Fruit fly (Drosophila melanogaster) whole organism, embryonic: ENCODE measurements around the gene Cbp20.
A peak's percentile ranks its signal among the peaks of the same experiment; 100 is the strongest.

Source experiments
- CG10366 ChIP-seq: fragments of 200-800 bp; sonication (Bioruptor generic); IDR thresholded peaks from 2 replicates; pipeline ENCODE4 v1.3.6; 2022; ENCODE audit warnings: missing biosample characterization, missing genetic modification characterization
- CG11560 ChIP-seq: fragments of 200-800 bp; sonication (Bioruptor generic); IDR thresholded peaks from 3 replicates; pipeline ENCODE4 v1.3.6; 2022; ENCODE audit warnings: missing biosample characterization, missing genetic modification characterization
- CG13894 ChIP-seq: fragments of 200-800 bp; sonication (Bioruptor generic); optimal IDR thresholded peaks from 3 replicates; lab custom pipeline; 2018; ENCODE audit warnings: missing biosample characterization, mild to moderate bottlenecking, missing genetic modification characterization, moderate library complexity
- CG14667 ChIP-seq: fragments of 200-800 bp; sonication (Bioruptor generic); IDR thresholded peaks from 2 replicates; pipeline ENCODE4 v1.3.6; 2022; ENCODE audit warnings: missing biosample characterization, missing genetic modification characterization
- CG18262 ChIP-seq: fragments of 200-800 bp; optimal IDR thresholded peaks from 3 replicates; lab custom pipeline; 2019; ENCODE audit warnings: missing biosample characterization, mild to moderate bottlenecking, missing genetic modification characterization, moderate library complexity
- CG2678 ChIP-seq: fragments of 200-800 bp; sonication (Bioruptor generic); optimal IDR thresholded peaks from 3 replicates; lab custom pipeline; 2019; ENCODE audit warnings: missing biosample characterization, mild to moderate bottlenecking, missing genetic modification characterization, moderate library complexity
- CG32767 ChIP-seq: fragments of 200-800 bp; sonication (Bioruptor generic); IDR thresholded peaks from 2 replicates; pipeline ENCODE4 v1.3.6; 2022; ENCODE audit warnings: missing biosample characterization, missing genetic modification characterization
- CG3281 ChIP-seq: fragments of 200-800 bp; sonication (Bioruptor generic); optimal IDR thresholded peaks from 3 replicates; lab custom pipeline; 2017; ENCODE audit warnings: missing biosample characterization, mild to moderate bottlenecking, missing genetic modification characterization
- CG34422 ChIP-seq: fragments of 200-800 bp; sonication (Bioruptor generic); IDR thresholded peaks from 3 replicates; pipeline ENCODE4 v1.3.6; 2022; ENCODE audit warnings: missing biosample characterization, missing genetic modification characterization
- CG3726 ChIP-seq: fragments of 200-800 bp; sonication (Bioruptor generic); IDR thresholded peaks from 3 replicates; pipeline ENCODE4, ENCODE4 v1.3.6; 2022; ENCODE audit warnings: missing biosample characterization, missing genetic modification characterization
- CG3838 ChIP-seq: fragments of 200-800 bp; sonication (Bioruptor generic); optimal IDR thresholded peaks from 3 replicates; lab custom pipeline; 2016; ENCODE audit warnings: missing biosample characterization, missing genetic modification characterization
- CG3995 ChIP-seq: fragments of 200-800 bp; sonication (Bioruptor generic); optimal IDR thresholded peaks from 3 replicates; lab custom pipeline; 2016; ENCODE audit warnings: missing biosample characterization, missing genetic modification characterization
- CG43689 ChIP-seq: fragments of 200-800 bp; sonication (Bioruptor generic); IDR thresholded peaks from 2 replicates; pipeline ENCODE4 v1.3.6; 2022; ENCODE audit warnings: missing biosample characterization, missing genetic modification characterization
- CG4404 ChIP-seq: fragments of 200-800 bp; sonication (Bioruptor generic); IDR thresholded peaks from 2 replicates; pipeline ENCODE4 v1.3.6; 2022; ENCODE audit warnings: missing biosample characterization, missing genetic modification characterization
- CG4424 ChIP-seq: fragments of 200-800 bp; sonication (Bioruptor generic); optimal IDR thresholded peaks from 3 replicates; lab custom pipeline; 2016; ENCODE audit warnings: missing biosample characterization, missing genetic modification characterization
- CG4820 ChIP-seq: fragments of 200-800 bp; sonication (Bioruptor generic); optimal IDR thresholded peaks from 3 replicates; lab custom pipeline; 2016; ENCODE audit warnings: missing biosample characterization, missing genetic modification characterization
- CG7357 ChIP-seq: fragments of 200-800 bp; sonication (Bioruptor generic); IDR thresholded peaks from 3 replicates; pipeline ENCODE4 v1.3.6; 2022; ENCODE audit warnings: missing biosample characterization, missing genetic modification characterization
- CG7556 ChIP-seq: fragments of 200-800 bp; sonication (Bioruptor generic); optimal IDR thresholded peaks from 2 replicates; lab custom pipeline; 2017; ENCODE audit warnings: missing biosample characterization, mild to moderate bottlenecking, missing genetic modification characterization
- D19A ChIP-seq: fragments of 200-800 bp; optimal IDR thresholded peaks from 3 replicates; lab custom pipeline; 2019; ENCODE audit warnings: missing biosample characterization, mild to moderate bottlenecking, missing genetic modification characterization, moderate library complexity
- Ets65A ChIP-seq: fragments of 200-800 bp; sonication (Bioruptor generic); peaks from one replicate; lab custom pipeline; 2016; ENCODE audit warnings: missing biosample characterization, missing genetic modification characterization
- HLH3B ChIP-seq: fragments of 200-800 bp; sonication (Bioruptor generic); IDR thresholded peaks from 2 replicates; pipeline ENCODE4 v1.3.6; 2022; ENCODE audit warnings: missing biosample characterization, missing genetic modification characterization
- HLHmδ ChIP-seq: fragments of 200-800 bp; sonication (Bioruptor generic); optimal IDR thresholded peaks from 2 replicates; lab custom pipeline; 2018; ENCODE audit warnings: missing biosample characterization, mild to moderate bottlenecking, missing genetic modification characterization, moderate library complexity
- Hmx ChIP-seq: fragments of 200-800 bp; sonication (Bioruptor generic); optimal IDR thresholded peaks from 2 replicates; lab custom pipeline; 2016; ENCODE audit warnings: missing biosample characterization, missing genetic modification characterization
- Hr39 ChIP-seq: fragments of >200 bp; optimal IDR thresholded peaks from 2 replicates; lab custom pipeline; 2017
- MBD-R2 ChIP-seq: fragments of 200-800 bp; sonication (Bioruptor generic); IDR thresholded peaks from 2 replicates; pipeline ENCODE4 v1.3.6; 2022; ENCODE audit warnings: missing biosample characterization, missing genetic modification characterization
- Max ChIP-seq: fragments of 200-800 bp; sonication (Bioruptor generic); optimal IDR thresholded peaks from 2 replicates; lab custom pipeline; 2016; ENCODE audit warnings: missing biosample characterization, mild to moderate bottlenecking, missing genetic modification characterization
- Med ChIP-seq: fragments of 200-800 bp; sonication (Bioruptor generic); peaks from one replicate; lab custom pipeline; 2016; ENCODE audit warnings: missing biosample characterization, missing genetic modification characterization, mild to moderate bottlenecking, inconsistent platforms, moderate library complexity
- Meics ChIP-seq: fragments of 200-800 bp; sonication (Bioruptor generic); optimal IDR thresholded peaks from 2 replicates; lab custom pipeline; 2017; ENCODE audit warnings: missing biosample characterization, mild to moderate bottlenecking, missing genetic modification characterization
- Nf-YC ChIP-seq: fragments of 200-800 bp; optimal IDR thresholded peaks from 3 replicates; lab custom pipeline; 2019; ENCODE audit warnings: missing biosample characterization, mild to moderate bottlenecking, missing genetic modification characterization, moderate library complexity
- PHDP ChIP-seq: fragments of 200-800 bp; sonication (Bioruptor generic); optimal IDR thresholded peaks from 3 replicates; lab custom pipeline; 2018; ENCODE audit warnings: missing biosample characterization, mild to moderate bottlenecking, missing genetic modification characterization, moderate library complexity
- Pdp1 ChIP-seq, 2 experiments: fragments of 200-800 bp; sonication (Bioruptor generic); optimal IDR thresholded peaks; 3 replicates each; lab custom pipeline; 2016; ENCODE audit warnings: missing biosample characterization in 2 of 2, missing genetic modification characterization in 2 of 2, mild to moderate bottlenecking in 1 of 2, moderate library complexity in 1 of 2
- Spps ChIP-seq: fragments of 200-800 bp; sonication (Bioruptor generic); optimal IDR thresholded peaks from 2 replicates; lab custom pipeline; 2018; ENCODE audit warnings: missing biosample characterization, mild to moderate bottlenecking, missing genetic modification characterization
- bsh ChIP-seq, 2 experiments: fragments of 200-800 bp; sonication (Bioruptor generic); optimal IDR thresholded peaks; 2 replicates each; lab custom pipeline; 2017 to 2018; ENCODE audit warnings: mild to moderate bottlenecking in 2 of 2, missing biosample characterization in 2 of 2, missing genetic modification characterization in 2 of 2, moderate library complexity in 1 of 2
- cas ChIP-seq: fragments of 200-800 bp; sonication (Bioruptor generic); IDR thresholded peaks from 2 replicates; pipeline ENCODE4 v1.3.6; 2022; ENCODE audit warnings: missing biosample characterization, missing genetic modification characterization
- cg ChIP-seq: fragments of 200-800 bp; sonication (Bioruptor generic); optimal IDR thresholded peaks from 3 replicates; lab custom pipeline; 2019; ENCODE audit warnings: missing biosample characterization, mild to moderate bottlenecking, missing genetic modification characterization, moderate library complexity
- chinmo ChIP-seq: fragments of 200-800 bp; sonication (Bioruptor generic); IDR thresholded peaks from 4 replicates; pipeline ENCODE4 v1.3.6; 2022; ENCODE audit warnings: missing biosample characterization, missing genetic modification characterization; ENCODE audit not compliant: partially characterized antibody
- ci ChIP-seq: fragments of 200-800 bp; sonication (Bioruptor generic); IDR thresholded peaks from 3 replicates; pipeline ENCODE4 v1.3.6; 2022; ENCODE audit warnings: missing biosample characterization, missing genetic modification characterization
- dati ChIP-seq: fragments of 200-800 bp; sonication (Bioruptor generic); IDR thresholded peaks from 2 replicates; pipeline ENCODE4 v1.3.6; 2022; ENCODE audit warnings: missing biosample characterization, missing genetic modification characterization
- disco-r ChIP-seq: fragments of 200-800 bp; sonication (Bioruptor generic); optimal IDR thresholded peaks from 2 replicates; lab custom pipeline; 2016; ENCODE audit warnings: missing biosample characterization, missing genetic modification characterization
- dmrt11E ChIP-seq: fragments of 200-800 bp; sonication (Bioruptor generic); optimal IDR thresholded peaks from 3 replicates; lab custom pipeline; 2018; ENCODE audit warnings: missing biosample characterization, mild to moderate bottlenecking, missing genetic modification characterization, moderate library complexity
- fd102C ChIP-seq: fragments of 200-800 bp; sonication (Bioruptor generic); optimal IDR thresholded peaks from 2 replicates; lab custom pipeline; 2018; ENCODE audit warnings: missing biosample characterization, mild to moderate bottlenecking, missing genetic modification characterization, moderate library complexity
- gsb-n ChIP-seq: fragments of 200-800 bp; sonication (Bioruptor generic); optimal IDR thresholded peaks from 3 replicates; lab custom pipeline; 2018; ENCODE audit warnings: missing biosample characterization, mild to moderate bottlenecking, missing genetic modification characterization
- hth ChIP-seq: fragments of >200 bp; optimal IDR thresholded peaks from 2 replicates; lab custom pipeline; 2017; ENCODE audit warnings: inconsistent platforms
- lab ChIP-seq: fragments of 200-800 bp; sonication (Bioruptor generic); optimal IDR thresholded peaks from 3 replicates; lab custom pipeline; 2017; ENCODE audit warnings: missing biosample characterization, missing genetic modification characterization, mild to moderate bottlenecking, moderate library complexity, missing genetic modification reagents
- lilli ChIP-seq: fragments of 200-800 bp; sonication (Bioruptor generic); optimal IDR thresholded peaks from 3 replicates; lab custom pipeline; 2016; ENCODE audit warnings: missing biosample characterization, missing genetic modification characterization
- nerfin-1 ChIP-seq: fragments of 200-800 bp; sonication (Bioruptor generic); optimal IDR thresholded peaks from 3 replicates; lab custom pipeline; 2019; ENCODE audit warnings: missing biosample characterization, mild to moderate bottlenecking, missing genetic modification characterization, moderate library complexity
- rib ChIP-seq: fragments of 200-800 bp; sonication (Bioruptor generic); IDR thresholded peaks from 2 replicates; pipeline ENCODE4 v1.3.6; 2022; ENCODE audit warnings: missing biosample characterization, missing genetic modification characterization
- schlank ChIP-seq: fragments of 200-800 bp; sonication (Bioruptor generic); optimal IDR thresholded peaks from 2 replicates; lab custom pipeline; 2018; ENCODE audit warnings: missing biosample characterization, mild to moderate bottlenecking, missing genetic modification characterization
- scrt ChIP-seq: fragments of 200-800 bp; sonication (Bioruptor generic); optimal IDR thresholded peaks from 2 replicates; lab custom pipeline; 2018; ENCODE audit warnings: missing biosample characterization, mild to moderate bottlenecking, missing genetic modification characterization, moderate library complexity
- seq ChIP-seq: fragments of 200-800 bp; sonication (Bioruptor generic); IDR thresholded peaks from 2 replicates; pipeline ENCODE4 v1.3.6; 2022; ENCODE audit warnings: missing biosample characterization, missing genetic modification characterization
- zen2 ChIP-seq: fragments of 200-800 bp; sonication (Bioruptor generic); IDR thresholded peaks from 3 replicates; pipeline ENCODE4 v1.3.6; 2022; ENCODE audit warnings: missing biosample characterization, missing genetic modification characterization; ENCODE audit not compliant: partially characterized antibody

Gene Cbp20

dm6 chr3R:18160165-18160814 is 4.2 kb upstream of the Cbp20 start (continued):
- TF ChIP-seq CG18262 (tag; lab: Kevin White, UChicago) (no peak), CG14667 (GFP tag; lab: Robert Waterston, UW) (no peak), nerfin-1 (tag; lab: Kevin White, UChicago) (peak; percentile 28), CG7556 (GFP tag; lab: Kevin White, UChicago) (no peak), cas (no peak), CG32767 (GFP tag; lab: Robert Waterston, UW) (0 out of 2 replicates have a peak, but pooled peaks have one; percentile 42), ci (GFP tag; lab: Robert Waterston, UW) (no peak), CG10366 (GFP tag; lab: Robert Waterston, UW) (no peak), CG7357 (GFP tag; lab: Robert Waterston, UW) (no peak), Pdp1 (GFP tag; optimal IDR thresholded peaks at IDR 0.05; lab: Kevin White, UChicago) (peak in 1 of 2 experiments; percentile 37), schlank (tag; lab: Kevin White, UChicago) (no peak), seq (no peak), hth (lab: Kevin White, UChicago) (no peak), Hr39 (lab: Kevin White, UChicago) (no peak), fd102C (GFP tag; lab: Kevin White, UChicago) (no peak), D19A (tag; lab: Kevin White, UChicago) (no peak), HLH3B (GFP tag; lab: Robert Waterston, UW) (no peak), chinmo (GFP tag; lab: Robert Waterston, UW) (0 out of 4 replicates have a peak, but pooled peaks have one; percentile 16), CG3281 (no peak), zen2 (GFP tag; lab: Robert Waterston, UW) (no peak), Nf-YC (tag; lab: Kevin White, UChicago) (peak; percentile 8), HLHmδ (GFP tag; lab: Kevin White, UChicago) (no peak), CG2678 (tag; lab: Kevin White, UChicago) (no peak), dmrt11E (tag; lab: Kevin White, UChicago) (no peak), CG4820 (GFP tag; lab: Kevin White, UChicago) (no peak), Max (GFP tag; lab: Kevin White, UChicago) (no peak), Hmx (GFP tag; lab: Kevin White, UChicago) (no peak), MBD-R2 (GFP tag; lab: Robert Waterston, UW) (no peak), scrt (GFP tag; lab: Kevin White, UChicago) (peak; percentile 83), Ets65A (peak; percentile 86), CG3838 (no peak), Med (peak; percentile 62), CG13894 (tag; lab: Kevin White, UChicago) (peak; percentile 55), CG4424 (no peak), CG4404 (GFP tag; lab: Robert Waterston, UW) (no peak), lab (GFP tag; lab: Kevin White, UChicago) (no peak), disco-r (GFP tag; lab: Kevin White, UChicago) (no peak), lilli (GFP tag; lab: Kevin White, UChicago) (no peak), cg (GFP tag; lab: Kevin White, UChicago) (no peak), gsb-n (tag; lab: Kevin White, UChicago) (no peak), Meics (GFP tag; lab: Kevin White, UChicago) (no peak), rib (GFP tag; lab: Robert Waterston, UW) (no peak), Spps (tag; lab: Kevin White, UChicago) (no peak), bsh (GFP tag; optimal IDR thresholded peaks at IDR 0.05; lab: Kevin White, UChicago) (no peak), CG34422 (peak; percentile 40; the same call in 1 of the 3 replicates), dati (GFP tag; lab: Robert Waterston, UW) (no peak), CG43689 (no peak), CG3995 (GFP tag; lab: Kevin White, UChicago) (no peak), PHDP (no peak), CG3726 (GFP tag; lab: Robert Waterston, UW) (no peak), CG11560 (tag; lab: Robert Waterston, UW) (no peak)
